Fruit fly (Drosophila melanogaster) whole organism, embryonic: ENCODE measurements around the gene MBD-like.

Source experiments
- Atf-2 ChIP-seq: fragments of 200-800 bp; sonication (Bioruptor generic); optimal IDR thresholded peaks from 2 replicates; lab custom pipeline; 2016; ENCODE audit warnings: missing biosample characterization, missing genetic modification characterization
- Atf3 ChIP-seq: fragments of 200-800 bp; sonication (Bioruptor generic); optimal IDR thresholded peaks from 3 replicates; lab custom pipeline; 2016; ENCODE audit warnings: missing biosample characterization, missing genetic modification characterization
- Bteb2 ChIP-seq: fragments of 200-800 bp; sonication (Bioruptor generic); optimal IDR thresholded peaks from 2 replicates; lab custom pipeline; 2016; ENCODE audit warnings: missing biosample characterization, missing genetic modification characterization
- CG10654 ChIP-seq: fragments of 200-800 bp; sonication (Bioruptor generic); optimal IDR thresholded peaks from 2 replicates; lab custom pipeline; 2016; ENCODE audit warnings: missing biosample characterization, missing genetic modification characterization
- CG10979 ChIP-seq: fragments of 200-800 bp; sonication (Bioruptor generic); optimal IDR thresholded peaks from 2 replicates; lab custom pipeline; 2018; ENCODE audit warnings: missing biosample characterization, mild to moderate bottlenecking, missing genetic modification characterization, moderate library complexity
- CG12236 ChIP-seq: fragments of 200-800 bp; sonication (Bioruptor generic); optimal IDR thresholded peaks from 2 replicates; lab custom pipeline; 2016; ENCODE audit warnings: missing biosample characterization, missing genetic modification characterization
- CG12299 ChIP-seq: fragments of 200-800 bp; sonication (Bioruptor generic); optimal IDR thresholded peaks from 2 replicates; lab custom pipeline; 2018; ENCODE audit warnings: missing biosample characterization, mild to moderate bottlenecking, missing genetic modification characterization
- CG13123 ChIP-seq: fragments of 200-800 bp; sonication (Bioruptor generic); optimal IDR thresholded peaks from 2 replicates; lab custom pipeline; 2016; ENCODE audit warnings: missing biosample characterization, missing genetic modification characterization
- CG14667 ChIP-seq: fragments of 200-800 bp; sonication (Bioruptor generic); IDR thresholded peaks from 2 replicates; pipeline ENCODE4 v1.3.6; 2022; ENCODE audit warnings: missing biosample characterization, missing genetic modification characterization
- CG1603 ChIP-seq: fragments of 200-800 bp; sonication (Bioruptor generic); optimal IDR thresholded peaks from 2 replicates; lab custom pipeline; 2019; ENCODE audit warnings: missing biosample characterization, mild to moderate bottlenecking, missing genetic modification characterization, moderate library complexity
- CG1832 ChIP-seq: fragments of 200-800 bp; sonication (Bioruptor generic); optimal IDR thresholded peaks from 2 replicates; lab custom pipeline; 2017; ENCODE audit warnings: missing biosample characterization, mild to moderate bottlenecking, missing genetic modification characterization, inconsistent platforms
- CG18619 ChIP-seq: fragments of 200-800 bp; sonication (Bioruptor generic); optimal IDR thresholded peaks from 3 replicates; lab custom pipeline; 2017; ENCODE audit warnings: missing biosample characterization, mild to moderate bottlenecking, missing genetic modification characterization
- CG2889 ChIP-seq: fragments of 200-800 bp; sonication (Bioruptor generic); IDR thresholded peaks from 3 replicates; pipeline ENCODE4 v1.3.6; 2022; ENCODE audit warnings: missing biosample characterization, missing genetic modification characterization
- CG6175 ChIP-seq: fragments of 200-800 bp; sonication (Bioruptor generic); IDR thresholded peaks from 3 replicates; pipeline ENCODE4 v1.3.6; 2022; ENCODE audit warnings: missing biosample characterization, missing genetic modification characterization
- CG6683 ChIP-seq: fragments of 200-800 bp; sonication (Bioruptor generic); optimal IDR thresholded peaks from 2 replicates; lab custom pipeline; 2017; ENCODE audit warnings: missing biosample characterization, mild to moderate bottlenecking, missing genetic modification characterization, missing genetic modification reagents
- CG6813 ChIP-seq: fragments of 200-800 bp; sonication (Bioruptor generic); optimal IDR thresholded peaks from 2 replicates; lab custom pipeline; 2017; ENCODE audit warnings: missing biosample characterization, missing genetic modification characterization, mild to moderate bottlenecking, moderate library complexity, missing genetic modification reagents
- CG9215 ChIP-seq: fragments of 200-800 bp; sonication (Bioruptor generic); IDR thresholded peaks from 2 replicates; pipeline ENCODE4 v1.3.6; 2022; ENCODE audit warnings: missing biosample characterization, missing genetic modification characterization
- CG9727 ChIP-seq: fragments of 200-800 bp; sonication (Bioruptor generic); optimal IDR thresholded peaks from 3 replicates; lab custom pipeline; 2017; ENCODE audit warnings: missing biosample characterization, mild to moderate bottlenecking, missing genetic modification characterization
- CrebB ChIP-seq: fragments of 200-800 bp; sonication (Bioruptor generic); optimal IDR thresholded peaks from 3 replicates; lab custom pipeline; 2018; ENCODE audit warnings: missing biosample characterization, mild to moderate bottlenecking, missing genetic modification characterization
- Dfd ChIP-seq, 2 experiments: fragments of >200 bp; optimal IDR thresholded peaks; 2 replicates each; lab custom pipeline; 2017; ENCODE audit warnings: missing biosample characterization in 2 of 2, missing genetic modification characterization in 2 of 2
- Fer3 ChIP-seq: fragments of 200-800 bp; sonication (Bioruptor generic); optimal IDR thresholded peaks from 2 replicates; lab custom pipeline; 2018; ENCODE audit warnings: missing biosample characterization, mild to moderate bottlenecking, missing genetic modification characterization, moderate library complexity
- Hr39 ChIP-seq: fragments of >200 bp; optimal IDR thresholded peaks from 2 replicates; lab custom pipeline; 2017
- Lim3 ChIP-seq: fragments of 200-800 bp; sonication (Bioruptor generic); IDR thresholded peaks from 2 replicates; pipeline ENCODE4 v1.3.6; 2022; ENCODE audit warnings: missing biosample characterization, missing genetic modification characterization
- Opbp ChIP-seq: fragments of 200-800 bp; sonication (Bioruptor generic); IDR thresholded peaks from 3 replicates; pipeline ENCODE4 v1.3.6; 2022; ENCODE audit warnings: missing biosample characterization, missing genetic modification characterization; ENCODE audit not compliant: partially characterized antibody
- Sry-δ ChIP-seq: fragments of 200-800 bp; sonication (Bioruptor generic); optimal IDR thresholded peaks from 2 replicates; lab custom pipeline; 2016; ENCODE audit warnings: missing biosample characterization, missing genetic modification characterization
- Stat92E ChIP-seq, 3 experiments: fragments of >200 bp in 2 of 3; fragments of 200-800 bp in 1 of 3; sonication (Bioruptor generic) in 1 of 3; optimal IDR thresholded peaks; 2 replicates each; lab custom pipeline; 2017 to 2019; ENCODE audit warnings: missing biosample characterization in 3 of 3, missing genetic modification characterization in 3 of 3, mild to moderate bottlenecking in 1 of 3, moderate library complexity in 1 of 3
- ab ChIP-seq: fragments of 200-800 bp; sonication (Bioruptor generic); optimal IDR thresholded peaks from 2 replicates; lab custom pipeline; 2016; ENCODE audit warnings: missing biosample characterization, missing genetic modification characterization
- bsh ChIP-seq, 2 experiments: fragments of 200-800 bp; sonication (Bioruptor generic); optimal IDR thresholded peaks; 2 replicates each; lab custom pipeline; 2017 to 2018; ENCODE audit warnings: mild to moderate bottlenecking in 2 of 2, missing biosample characterization in 2 of 2, missing genetic modification characterization in 2 of 2, moderate library complexity in 1 of 2
- cad ChIP-seq: fragments of >200 bp; optimal IDR thresholded peaks from 2 replicates; lab custom pipeline; 2017; ENCODE audit warnings: missing biosample characterization, missing genetic modification characterization
- da ChIP-seq: fragments of 200-800 bp; sonication (Bioruptor generic); optimal IDR thresholded peaks from 2 replicates; lab custom pipeline; 2016; ENCODE audit warnings: missing biosample characterization, missing genetic modification characterization
- dm ChIP-seq: fragments of 200-800 bp; sonication (Bioruptor generic); optimal IDR thresholded peaks from 3 replicates; lab custom pipeline; 2016; ENCODE audit warnings: missing biosample characterization, missing genetic modification characterization
- dmrt99B ChIP-seq: fragments of 200-800 bp; sonication (Bioruptor generic); optimal IDR thresholded peaks from 2 replicates; lab custom pipeline; 2018; ENCODE audit warnings: missing biosample characterization, mild to moderate bottlenecking, missing genetic modification characterization, moderate library complexity
- dpn ChIP-seq, 2 experiments: fragments of 200-800 bp; sonication (Bioruptor generic); optimal IDR thresholded peaks; 3 replicates each; lab custom pipeline; 2016; ENCODE audit warnings: missing biosample characterization in 2 of 2, missing genetic modification characterization in 2 of 2
- dysf ChIP-seq: fragments of 200-800 bp; sonication (Bioruptor generic); IDR thresholded peaks from 3 replicates; pipeline ENCODE4 v1.3.6; 2022; ENCODE audit warnings: missing biosample characterization, missing genetic modification characterization
- ems ChIP-seq: fragments of 200-800 bp; sonication (Bioruptor generic); optimal IDR thresholded peaks from 3 replicates; lab custom pipeline; 2016; ENCODE audit warnings: missing biosample characterization, missing genetic modification characterization
- eve ChIP-seq, 2 experiments: fragments of >200 bp; optimal IDR thresholded peaks; 2 replicates each; lab custom pipeline; 2017; ENCODE audit warnings: missing biosample characterization in 2 of 2, missing genetic modification characterization in 2 of 2
- exex ChIP-seq: fragments of 200-800 bp; sonication (Bioruptor generic); optimal IDR thresholded peaks from 4 replicates; lab custom pipeline; 2018; ENCODE audit warnings: missing biosample characterization, mild to moderate bottlenecking, missing genetic modification characterization, moderate library complexity
- h ChIP-seq: fragments of >200 bp; optimal IDR thresholded peaks from 2 replicates; lab custom pipeline; 2017
- lola ChIP-seq, 3 experiments: fragments of >200 bp in 2 of 3; fragments of 200-800 bp in 1 of 3; sonication (Bioruptor generic) in 1 of 3; optimal IDR thresholded peaks; 2 replicates each; lab custom pipeline; 2017 to 2019; ENCODE audit warnings: missing biosample characterization in 3 of 3, missing genetic modification characterization in 3 of 3, mild to moderate bottlenecking in 1 of 3, moderate library complexity in 1 of 3
- mld ChIP-seq: fragments of 200-800 bp; sonication (Bioruptor generic); IDR thresholded peaks from 3 replicates; pipeline ENCODE4 v1.3.6; 2022; ENCODE audit warnings: missing biosample characterization, missing genetic modification characterization; ENCODE audit not compliant: partially characterized antibody
- pan ChIP-seq, 4 experiments: fragments of >200 bp in 3 of 4; fragments of 200-800 bp in 1 of 4; sonication (Bioruptor generic) in 1 of 4; optimal IDR thresholded peaks in 3 of 4; IDR thresholded peaks in 1 of 4; 2 replicates each; pipeline versions ENCODE4 v1.3.6 to Lab custom; 2017 to 2022; ENCODE audit warnings: missing biosample characterization in 2 of 4, missing genetic modification characterization in 2 of 4, mixed read lengths in 1 of 4
- pros ChIP-seq: fragments of 200-800 bp; sonication (Bioruptor generic); optimal IDR thresholded peaks from 3 replicates; lab custom pipeline; 2019; ENCODE audit warnings: missing biosample characterization, mild to moderate bottlenecking, missing genetic modification characterization, moderate library complexity
- pum ChIP-seq: fragments of 200-800 bp; sonication (Bioruptor generic); optimal IDR thresholded peaks from 2 replicates; lab custom pipeline; 2016; ENCODE audit warnings: missing biosample characterization, missing genetic modification characterization
- seq ChIP-seq: fragments of 200-800 bp; sonication (Bioruptor generic); IDR thresholded peaks from 2 replicates; pipeline ENCODE4 v1.3.6; 2022; ENCODE audit warnings: missing biosample characterization, missing genetic modification characterization
- slou ChIP-seq: fragments of 200-800 bp; sonication (Bioruptor generic); optimal IDR thresholded peaks from 3 replicates; lab custom pipeline; 2016; ENCODE audit warnings: missing biosample characterization, missing genetic modification characterization
- sna ChIP-seq: fragments of 200-800 bp; sonication (Bioruptor generic); IDR thresholded peaks from 2 replicates; pipeline ENCODE4 v1.3.6; 2022; ENCODE audit warnings: missing biosample characterization, missing genetic modification characterization; ENCODE audit not compliant: partially characterized antibody
- sob ChIP-seq: fragments of 200-800 bp; sonication (Bioruptor generic); IDR thresholded peaks from 2 replicates; pipeline ENCODE4 v1.3.6; 2022; ENCODE audit warnings: missing biosample characterization, missing genetic modification characterization

Gene MBD-like

dm6 chr3R:9533181-9534124, 26.1 kb upstream of the MBD-like start (continued):
- no peak for TF ChIP-seq pan (optimal IDR thresholded peaks at IDR 0.05; lab: Kevin White, UChicago)
- peak in 1 of 2 experiments; percentile 86 for TF ChIP-seq pan (GFP tag; optimal IDR thresholded peaks at IDR 0.05 in 1 of 2, IDR thresholded peaks at IDR 0.05 in 1 of 2)
- peak; percentile 99 for TF ChIP-seq pros (GFP tag; lab: Kevin White, UChicago)
- TF ChIP-seq dmrt99B (tag; lab: Kevin White, UChicago), result peak; percentile 98
- TF ChIP-seq CG2889, result peak; percentile 71; the same call in 1 of the 3 replicates
- TF ChIP-seq ab (GFP tag; lab: Kevin White, UChicago), result peak; percentile 14
- no peak for TF ChIP-seq cad (GFP tag; lab: Kevin White, UChicago)
- no peak for TF ChIP-seq Opbp (GFP tag; lab: Robert Waterston, UW)
- TF ChIP-seq Dfd (GFP tag; optimal IDR thresholded peaks at IDR 0.05; lab: Kevin White, UChicago), result peak in 1 of 2 experiments; percentile 83
- TF ChIP-seq da (GFP tag; lab: Kevin White, UChicago), result peak; percentile 66
- TF ChIP-seq Lim3 (GFP tag; lab: Robert Waterston, UW), result peak; percentile 40; the same call in 1 of the 2 replicates
- peak; percentile 44 for TF ChIP-seq exex (tag; lab: Kevin White, UChicago)
- peak in 1 of 3 experiments; percentile 51 for TF ChIP-seq Stat92E (GFP tag; optimal IDR thresholded peaks at IDR 0.05; lab: Kevin White, UChicago)
- peak; percentile 92 for TF ChIP-seq CG9215 (GFP tag; lab: Robert Waterston, UW)
- peak; percentile 85 for TF ChIP-seq sob (GFP tag; lab: Robert Waterston, UW)
- TF ChIP-seq CG6813, result peak; percentile 96
- TF ChIP-seq bsh (GFP tag; optimal IDR thresholded peaks at IDR 0.05; lab: Kevin White, UChicago), result peak; percentile 83 to 96
- peak; percentile 97 for TF ChIP-seq dysf
- no peak for TF ChIP-seq h (lab: Kevin White, UChicago)
- TF ChIP-seq ems (GFP tag; lab: Kevin White, UChicago), result peak; percentile 88
- TF ChIP-seq CrebB (tag; lab: Kevin White, UChicago), result peak; percentile 83
- TF ChIP-seq CG18619 (GFP tag; lab: Kevin White, UChicago), result peak; percentile 99
- TF ChIP-seq dm, result peak; percentile 74
- TF ChIP-seq Atf3 (GFP tag; lab: Kevin White, UChicago), result peak; percentile 84
- TF ChIP-seq sna (GFP tag; lab: Robert Waterston, UW), result no peak
- TF ChIP-seq CG9727, result peak; percentile 98
- TF ChIP-seq Sry-δ, result peak; percentile 41
- TF ChIP-seq dpn (GFP tag; optimal IDR thresholded peaks at IDR 0.05; lab: Kevin White, UChicago), result peak; percentile 94 to 95
- peak; percentile 96 for TF ChIP-seq CG10979 (tag; lab: Kevin White, UChicago)
- TF ChIP-seq CG6175 (GFP tag; lab: Robert Waterston, UW), result peak; percentile 82
- TF ChIP-seq, all 482 proteins: peak for 440

- TF ChIP-seq lola (GFP tag; optimal IDR thresholded peaks at IDR 0.05; lab: Kevin White, UChicago), result peak in 1 of 3 experiments; percentile 89
- TF ChIP-seq CG1832, result no peak
- peak; percentile 88 for TF ChIP-seq CG14667 (GFP tag; lab: Robert Waterston, UW)
- TF ChIP-seq Fer3, result peak; percentile 94
- peak; percentile 90 for TF ChIP-seq CG1603
- TF ChIP-seq eve (GFP tag; optimal IDR thresholded peaks at IDR 0.05; lab: Kevin White, UChicago), result peak in 1 of 2 experiments; percentile 98
- TF ChIP-seq slou (GFP tag; lab: Kevin White, UChicago), result peak; percentile 11
- TF ChIP-seq dm, result peak; percentile 88
- TF ChIP-seq Atf-2 (GFP tag; lab: Kevin White, UChicago), result peak; percentile 93
- peak; percentile 91 for TF ChIP-seq CG10654 (GFP tag; lab: Kevin White, UChicago)
- no peak for TF ChIP-seq Hr39 (lab: Kevin White, UChicago)
- TF ChIP-seq seq (GFP tag; lab: Robert Waterston, UW), result peak; percentile 82
- peak in 1 of 3 experiments; percentile 52 for TF ChIP-seq Stat92E (GFP tag; optimal IDR thresholded peaks at IDR 0.05; lab: Kevin White, UChicago)
- TF ChIP-seq Bteb2 (GFP tag; lab: Kevin White, UChicago), result peak; percentile 89
- no peak for TF ChIP-seq mld (GFP tag; lab: Robert Waterston, UW)
- TF ChIP-seq CG13123 (GFP tag; lab: Kevin White, UChicago), result peak; percentile 83
- TF ChIP-seq CG12299 (tag; lab: Kevin White, UChicago), result peak; percentile 92
- TF ChIP-seq CG6683, result peak; percentile 65
- peak; percentile 94 for TF ChIP-seq pum (GFP tag; lab: Kevin White, UChicago)
- peak; percentile 76 for TF ChIP-seq CG12236
Measured at dm6 chr3R:9534125-9534496, 25.4 kb upstream of the MBD-like start.
